Fruit fly (Drosophila melanogaster) whole organism, embryonic: ENCODE measurements around the gene Hsp70Aa.

Source experiments
- ATbp ChIP-seq: fragments of 200-800 bp; sonication (Bioruptor generic); optimal IDR thresholded peaks from 2 replicates; lab custom pipeline; 2017; ENCODE audit warnings: missing biosample characterization, mild to moderate bottlenecking, missing genetic modification characterization, missing genetic modification reagents
- Atf3 ChIP-seq: fragments of 200-800 bp; sonication (Bioruptor generic); optimal IDR thresholded peaks from 3 replicates; lab custom pipeline; 2016; ENCODE audit warnings: missing biosample characterization, missing genetic modification characterization
- Atf6 ChIP-seq: fragments of 200-800 bp; sonication (Bioruptor generic); IDR thresholded peaks from 2 replicates; pipeline ENCODE4 v1.3.6; 2022; ENCODE audit warnings: missing biosample characterization, missing genetic modification characterization
- B-H2 ChIP-seq: fragments of 200-800 bp; sonication (Bioruptor generic); optimal IDR thresholded peaks from 2 replicates; lab custom pipeline; 2018; ENCODE audit warnings: missing biosample characterization, mild to moderate bottlenecking, missing genetic modification characterization
- BtbVII ChIP-seq: fragments of 200-800 bp; sonication (Bioruptor generic); optimal IDR thresholded peaks from 3 replicates; lab custom pipeline; 2017; ENCODE audit warnings: missing biosample characterization, mild to moderate bottlenecking, missing genetic modification characterization
- CG12769 ChIP-seq: fragments of 200-800 bp; sonication (Bioruptor generic); optimal IDR thresholded peaks from 2 replicates; lab custom pipeline; 2019; ENCODE audit warnings: missing biosample characterization, mild to moderate bottlenecking, missing genetic modification characterization, moderate library complexity
- CG13296 ChIP-seq: fragments of 200-800 bp; sonication (Bioruptor generic); optimal IDR thresholded peaks from 3 replicates; lab custom pipeline; 2018; ENCODE audit warnings: missing biosample characterization, mild to moderate bottlenecking, missing genetic modification characterization
- CG13894 ChIP-seq: fragments of 200-800 bp; sonication (Bioruptor generic); optimal IDR thresholded peaks from 3 replicates; lab custom pipeline; 2018; ENCODE audit warnings: missing biosample characterization, mild to moderate bottlenecking, missing genetic modification characterization, moderate library complexity
- CG14441 ChIP-seq: fragments of 200-800 bp; sonication (Bioruptor generic); IDR thresholded peaks from 2 replicates; pipeline ENCODE4 v1.3.6; 2022; ENCODE audit warnings: missing biosample characterization, missing genetic modification characterization
- CG15269 ChIP-seq: fragments of 200-800 bp; sonication (Bioruptor generic); optimal IDR thresholded peaks from 2 replicates; lab custom pipeline; 2018; ENCODE audit warnings: missing biosample characterization, mild to moderate bottlenecking, missing genetic modification characterization, moderate library complexity
- CG1529 ChIP-seq: fragments of 200-800 bp; sonication (Bioruptor generic); optimal IDR thresholded peaks from 3 replicates; lab custom pipeline; 2018; ENCODE audit warnings: missing biosample characterization, missing genetic modification characterization
- CG2678 ChIP-seq: fragments of 200-800 bp; sonication (Bioruptor generic); optimal IDR thresholded peaks from 3 replicates; lab custom pipeline; 2019; ENCODE audit warnings: missing biosample characterization, mild to moderate bottlenecking, missing genetic modification characterization, moderate library complexity
- CG34376 ChIP-seq: fragments of 200-800 bp; sonication (Bioruptor generic); optimal IDR thresholded peaks from 2 replicates; lab custom pipeline; 2018; ENCODE audit warnings: missing biosample characterization, mild to moderate bottlenecking, missing genetic modification characterization
- CG4854 ChIP-seq: fragments of 200-800 bp; sonication (Bioruptor generic); optimal IDR thresholded peaks from 2 replicates; lab custom pipeline; 2016; ENCODE audit warnings: missing biosample characterization, missing genetic modification characterization, inconsistent platforms
- CG8290 ChIP-seq, 3 experiments: fragments of 200-800 bp; sonication (Bioruptor generic); optimal IDR thresholded peaks; 2 replicates each; lab custom pipeline; 2016 to 2019; ENCODE audit warnings: missing biosample characterization in 3 of 3, missing genetic modification characterization in 3 of 3, mild to moderate bottlenecking in 2 of 3, moderate library complexity in 1 of 3
- Dip2 ChIP-seq: fragments of 200-800 bp; sonication (Bioruptor generic); IDR thresholded peaks from 2 replicates; pipeline ENCODE4 v1.3.6; 2022; ENCODE audit warnings: missing biosample characterization, missing genetic modification characterization
- Dip3 ChIP-seq: fragments of 200-800 bp; sonication (Bioruptor generic); optimal IDR thresholded peaks from 3 replicates; lab custom pipeline; 2016; ENCODE audit warnings: missing biosample characterization, missing genetic modification characterization
- Drgx ChIP-seq: fragments of 200-800 bp; sonication (Bioruptor generic); IDR thresholded peaks from 2 replicates; pipeline ENCODE4 v1.3.6; 2022; ENCODE audit warnings: missing biosample characterization, missing genetic modification characterization
- Fer3 ChIP-seq: fragments of 200-800 bp; sonication (Bioruptor generic); optimal IDR thresholded peaks from 2 replicates; lab custom pipeline; 2018; ENCODE audit warnings: missing biosample characterization, mild to moderate bottlenecking, missing genetic modification characterization, moderate library complexity
- Hey ChIP-seq: fragments of 200-800 bp; sonication (Bioruptor generic); optimal IDR thresholded peaks from 3 replicates; lab custom pipeline; 2018; ENCODE audit warnings: missing biosample characterization, mild to moderate bottlenecking, missing genetic modification characterization
- Hmr ChIP-seq: fragments of 200-800 bp; sonication (Bioruptor generic); optimal IDR thresholded peaks from 3 replicates; lab custom pipeline; 2017; ENCODE audit warnings: mild to moderate bottlenecking, missing biosample characterization, missing genetic modification reagents, missing genetic modification characterization
- MESR4 ChIP-seq: fragments of 200-800 bp; sonication (Bioruptor generic); optimal IDR thresholded peaks from 2 replicates; lab custom pipeline; 2018; ENCODE audit warnings: missing biosample characterization, mild to moderate bottlenecking, missing genetic modification characterization, moderate library complexity
- Med ChIP-seq: fragments of 200-800 bp; sonication (Bioruptor generic); peaks from one replicate; lab custom pipeline; 2016; ENCODE audit warnings: missing biosample characterization, missing genetic modification characterization, mild to moderate bottlenecking, inconsistent platforms, moderate library complexity
- PHDP ChIP-seq: fragments of 200-800 bp; sonication (Bioruptor generic); optimal IDR thresholded peaks from 3 replicates; lab custom pipeline; 2018; ENCODE audit warnings: missing biosample characterization, mild to moderate bottlenecking, missing genetic modification characterization, moderate library complexity
- Pdp1 ChIP-seq, 2 experiments: fragments of 200-800 bp; sonication (Bioruptor generic); optimal IDR thresholded peaks; 3 replicates each; lab custom pipeline; 2016; ENCODE audit warnings: missing biosample characterization in 2 of 2, missing genetic modification characterization in 2 of 2, mild to moderate bottlenecking in 1 of 2, moderate library complexity in 1 of 2
- Rfx ChIP-seq: fragments of 200-800 bp; sonication (Bioruptor generic); IDR thresholded peaks from 2 replicates; pipeline ENCODE4 v1.3.6; 2022; ENCODE audit warnings: missing biosample characterization, missing genetic modification characterization
- Trl ChIP-seq, 3 experiments: fragments of >200 bp in 2 of 3; fragments of 200-800 bp in 1 of 3; sonication (Bioruptor generic) in 1 of 3; optimal IDR thresholded peaks; 2 replicates in 1 of 3; 3 replicates in 2 of 3; lab custom pipeline; 2016 to 2017; ENCODE audit warnings: missing biosample characterization in 1 of 3, missing genetic modification characterization in 1 of 3
- chinmo ChIP-seq: fragments of 200-800 bp; sonication (Bioruptor generic); IDR thresholded peaks from 4 replicates; pipeline ENCODE4 v1.3.6; 2022; ENCODE audit warnings: missing biosample characterization, missing genetic modification characterization; ENCODE audit not compliant: partially characterized antibody
- ci ChIP-seq: fragments of 200-800 bp; sonication (Bioruptor generic); IDR thresholded peaks from 3 replicates; pipeline ENCODE4 v1.3.6; 2022; ENCODE audit warnings: missing biosample characterization, missing genetic modification characterization
- crol ChIP-seq: fragments of 200-800 bp; sonication (Bioruptor generic); IDR thresholded peaks from 2 replicates; pipeline ENCODE4 v1.3.6; 2022; ENCODE audit warnings: missing biosample characterization, missing genetic modification characterization
- cwo ChIP-seq: fragments of 200-800 bp; sonication (Bioruptor generic); optimal IDR thresholded peaks from 3 replicates; lab custom pipeline; 2017; ENCODE audit warnings: missing biosample characterization, missing genetic modification characterization, mild to moderate bottlenecking, moderate library complexity, missing genetic modification reagents
- exex ChIP-seq: fragments of 200-800 bp; sonication (Bioruptor generic); optimal IDR thresholded peaks from 4 replicates; lab custom pipeline; 2018; ENCODE audit warnings: missing biosample characterization, mild to moderate bottlenecking, missing genetic modification characterization, moderate library complexity
- grn ChIP-seq: fragments of 200-800 bp; sonication (Bioruptor generic); optimal IDR thresholded peaks from 3 replicates; lab custom pipeline; 2017; ENCODE audit warnings: missing biosample characterization, missing genetic modification characterization
- kni ChIP-seq: fragments of 200-800 bp; sonication (Bioruptor generic); optimal IDR thresholded peaks from 3 replicates; lab custom pipeline; 2017; ENCODE audit warnings: mild to moderate bottlenecking, missing biosample characterization, missing genetic modification reagents, missing genetic modification characterization
- lab ChIP-seq: fragments of 200-800 bp; sonication (Bioruptor generic); optimal IDR thresholded peaks from 3 replicates; lab custom pipeline; 2017; ENCODE audit warnings: missing biosample characterization, missing genetic modification characterization, mild to moderate bottlenecking, moderate library complexity, missing genetic modification reagents
- mirr ChIP-seq: fragments of 200-800 bp; sonication (Bioruptor generic); optimal IDR thresholded peaks from 3 replicates; lab custom pipeline; 2018; ENCODE audit warnings: missing biosample characterization, mild to moderate bottlenecking, missing genetic modification characterization
- nerfin-2 ChIP-seq: fragments of 200-800 bp; sonication (Bioruptor generic); IDR thresholded peaks from 2 replicates; pipeline ENCODE4 v1.3.6; 2022; ENCODE audit warnings: missing biosample characterization, missing genetic modification characterization; ENCODE audit not compliant: partially characterized antibody
- nom ChIP-seq: fragments of 200-800 bp; sonication (Bioruptor generic); optimal IDR thresholded peaks from 2 replicates; lab custom pipeline; 2017; ENCODE audit warnings: missing biosample characterization, missing genetic modification characterization, mild to moderate bottlenecking, moderate library complexity, missing genetic modification reagents
- odd ChIP-seq: fragments of 200-800 bp; sonication (Bioruptor generic); optimal IDR thresholded peaks from 2 replicates; lab custom pipeline; 2017; ENCODE audit warnings: missing biosample characterization, mild to moderate bottlenecking, missing genetic modification characterization
- onecut ChIP-seq: fragments of 200-800 bp; sonication (Bioruptor generic); IDR thresholded peaks from 2 replicates; pipeline ENCODE4 v1.3.6; 2022; ENCODE audit warnings: missing biosample characterization, missing genetic modification characterization
- pho ChIP-seq: fragments of 200-800 bp; sonication (Bioruptor generic); optimal IDR thresholded peaks from 2 replicates; lab custom pipeline; 2016; ENCODE audit warnings: missing biosample characterization, missing genetic modification characterization
- schlank ChIP-seq: fragments of 200-800 bp; sonication (Bioruptor generic); optimal IDR thresholded peaks from 2 replicates; lab custom pipeline; 2018; ENCODE audit warnings: missing biosample characterization, mild to moderate bottlenecking, missing genetic modification characterization
- sd ChIP-seq: fragments of 200-800 bp; sonication (Bioruptor generic); optimal IDR thresholded peaks from 3 replicates; lab custom pipeline; 2018; ENCODE audit warnings: missing biosample characterization, mild to moderate bottlenecking, missing genetic modification characterization, moderate library complexity
- sim ChIP-seq: fragments of 200-800 bp; sonication (Bioruptor generic); IDR thresholded peaks from 2 replicates; pipeline ENCODE4 v1.3.6; 2022; ENCODE audit warnings: missing biosample characterization, missing genetic modification characterization
- sug ChIP-seq: fragments of 200-800 bp; optimal IDR thresholded peaks from 2 replicates; lab custom pipeline; 2019; ENCODE audit warnings: missing biosample characterization, mild to moderate bottlenecking, missing genetic modification characterization, moderate library complexity
- tna ChIP-seq: fragments of 200-800 bp; sonication (Bioruptor generic); IDR thresholded peaks from 2 replicates; pipeline ENCODE4 v1.3.6; 2022; ENCODE audit warnings: missing biosample characterization, missing genetic modification characterization; ENCODE audit not compliant: partially characterized antibody
- ttk ChIP-seq: fragments of 200-800 bp; sonication (Bioruptor generic); IDR thresholded peaks from 2 replicates; pipeline ENCODE4 v2.1.2; 2022; ENCODE audit warnings: missing biosample characterization, missing genetic modification characterization

Hsp70Aa gene

DNA sequence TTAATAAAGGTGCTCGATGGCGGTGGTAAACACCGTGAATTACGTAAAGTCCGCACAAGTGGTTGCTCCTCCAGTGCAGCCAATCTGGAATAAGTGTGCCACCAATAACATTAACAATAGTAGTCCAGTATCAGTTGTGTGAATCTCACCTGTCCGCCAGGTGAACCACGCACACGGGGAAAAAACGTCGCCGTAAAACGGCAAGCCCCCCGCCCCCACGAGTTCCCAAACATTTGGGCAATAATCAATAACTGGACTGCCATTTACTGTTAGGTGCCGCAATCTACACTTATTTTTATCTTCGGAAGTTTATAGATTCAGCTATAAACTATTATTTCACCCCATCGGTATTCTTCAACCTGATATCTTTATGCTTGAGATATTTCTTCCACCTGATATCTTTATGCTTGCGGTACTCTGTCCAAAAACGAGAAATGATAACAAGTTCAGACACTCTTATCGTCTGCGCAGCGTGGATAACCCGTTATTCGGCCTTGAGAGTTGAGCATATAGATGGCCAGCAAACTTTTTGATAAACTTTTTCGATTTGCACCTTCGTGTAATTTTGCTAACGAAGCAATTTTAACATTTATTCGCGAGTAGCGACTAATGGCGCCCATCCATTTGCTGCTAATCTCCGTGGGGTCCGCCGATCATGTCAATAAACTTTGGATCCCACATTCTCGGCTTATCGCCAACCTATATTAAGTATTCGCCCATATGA lies 11.8 kb upstream of the Hsp70Aa start:
- TF ChIP-seq mirr (GFP tag; lab: Kevin White, UChicago) (peak; percentile 91), Rfx (peak; percentile 22; the same call in 1 of the 2 replicates), CG14441 (GFP tag; lab: Robert Waterston, UW) (0 out of 2 replicates have a peak, but pooled peaks have one; percentile 8), sim (GFP tag; lab: Robert Waterston, UW) (no peak), crol (GFP tag; lab: Robert Waterston, UW) (0 out of 2 replicates have a peak, but pooled peaks have one; percentile 1), CG34376 (GFP tag; lab: Kevin White, UChicago) (peak; percentile 88), Hmr (GFP tag; lab: Kevin White, UChicago) (peak; percentile 0), CG15269 (tag; lab: Kevin White, UChicago) (peak; percentile 9), MESR4 (GFP tag; lab: Kevin White, UChicago) (no peak), CG1529 (GFP tag; lab: Kevin White, UChicago) (peak; percentile 90), lab (GFP tag; lab: Kevin White, UChicago) (peak; percentile 60), Pdp1 (GFP tag; optimal IDR thresholded peaks at IDR 0.05; lab: Kevin White, UChicago) (peak in 1 of 2 experiments; percentile 63), CG13894 (peak; percentile 52), Drgx (GFP tag; lab: Robert Waterston, UW) (no peak), cwo (GFP tag; lab: Kevin White, UChicago) (peak; percentile 69), ci (GFP tag; lab: Robert Waterston, UW) (0 out of 3 replicates have a peak, but pooled peaks have one; percentile 6), Fer3 (tag; lab: Kevin White, UChicago) (peak; percentile 23), Trl (optimal IDR thresholded peaks at IDR 0.05; lab: Kevin White, UChicago) (peak in 1 of 2 experiments; percentile 26), Trl (GFP tag; optimal IDR thresholded peaks at IDR 0.05; lab: Kevin White, UChicago) (no peak), CG12769 (tag; lab: Kevin White, UChicago) (peak; percentile 28), nom (GFP tag; lab: Kevin White, UChicago) (peak; percentile 6), Dip2 (GFP tag; lab: Robert Waterston, UW) (no peak), chinmo (GFP tag; lab: Robert Waterston, UW) (0 out of 4 replicates have a peak, but pooled peaks have one; percentile 15), ATbp (GFP tag; lab: Kevin White, UChicago) (peak; percentile 30), sd (tag; lab: Kevin White, UChicago) (peak; percentile 93), onecut (GFP tag; lab: Robert Waterston, UW) (peak; percentile 86), kni (GFP tag; lab: Kevin White, UChicago) (peak; percentile 1), nerfin-2 (GFP tag; lab: Robert Waterston, UW) (no peak), CG8290 (GFP tag; optimal IDR thresholded peaks at IDR 0.05; lab: Kevin White, UChicago) (no peak), CG8290 (tag; optimal IDR thresholded peaks at IDR 0.05; lab: Kevin White, UChicago) (peak in 1 of 2 experiments; percentile 31), Atf3 (no peak), Atf6 (GFP tag; lab: Robert Waterston, UW) (peak; percentile 43; the same call in 1 of the 2 replicates), CG2678 (peak; percentile 13), exex (tag; lab: Kevin White, UChicago) (peak; percentile 75), CG13296 (GFP tag; lab: Kevin White, UChicago) (peak; percentile 14), schlank (tag; lab: Kevin White, UChicago) (peak; percentile 24), grn (GFP tag; lab: Kevin White, UChicago) (peak; percentile 66), ttk (GFP tag; lab: Robert Waterston, UW) (no peak), Hey (tag; lab: Kevin White, UChicago) (peak; percentile 60), B-H2 (peak; percentile 67), odd (GFP tag; lab: Kevin White, UChicago) (peak; percentile 0), Med (GFP tag; lab: Kevin White, UChicago) (peak; percentile 71), PHDP (tag; lab: Kevin White, UChicago) (peak; percentile 24), BtbVII (GFP tag; lab: Kevin White, UChicago) (peak; percentile 54), sug (tag; lab: Kevin White, UChicago) (peak; percentile 97), CG4854 (no peak), tna (GFP tag; lab: Robert Waterston, UW) (no peak), pho (no peak), Dip3 (GFP tag; lab: Kevin White, UChicago) (no peak)
